Worm (Caenorhabditis elegans) whole organism, L2 larva: ENCODE data around the gene C31E10.11.
"Not testable (repeated sequence)": the region's sequence is repeated elsewhere in the genome, so short reads cannot be mapped to it uniquely, and the experiment has no call there.

Experiments used
- C34F6.9 ChIP-seq: fragments of 150-350 bp; optimal IDR thresholded peaks from 2 replicates; lab custom pipeline; 2014; ENCODE audit warnings: missing biosample characterization, missing genetic modification characterization
- F13H6.1 ChIP-seq: sonication (generic microtip); optimal IDR thresholded peaks from 2 replicates; lab custom pipeline; 2016; ENCODE audit warnings: missing genetic modification characterization, missing compliant biosample characterization
- R02D3.7 ChIP-seq: fragments of 150-350 bp; optimal IDR thresholded peaks from 2 replicates; lab custom pipeline; 2014; ENCODE audit warnings: missing biosample characterization, missing genetic modification characterization
- Y55F3AM.14 ChIP-seq: fragments of 200-800 bp; sonication (Bioruptor generic); optimal IDR thresholded peaks from 2 replicates; lab custom pipeline; 2018; ENCODE audit warnings: mild to moderate bottlenecking, missing genetic modification characterization, missing compliant biosample characterization
- ZK546.5 ChIP-seq: sonication (generic microtip); optimal IDR thresholded peaks from 2 replicates; lab custom pipeline; 2017; ENCODE audit warnings: missing biosample characterization, missing genetic modification characterization
- alr-1 ChIP-seq: fragments of 150-350 bp; optimal IDR thresholded peaks from 2 replicates; lab custom pipeline; 2014; ENCODE audit warnings: missing biosample characterization, missing genetic modification characterization
- aly-2 ChIP-seq: fragments of 150-350 bp; optimal IDR thresholded peaks from 2 replicates; lab custom pipeline; 2014; ENCODE audit warnings: missing biosample characterization, missing genetic modification characterization
- ama-1 ChIP-seq: fragments of 150-350 bp; optimal IDR thresholded peaks from 2 replicates; lab custom pipeline; 2018; ENCODE audit warnings: inconsistent platforms
- blmp-1 ChIP-seq: sonication (generic microtip); optimal IDR thresholded peaks from 2 replicates; lab custom pipeline; 2017; ENCODE audit warnings: missing genetic modification characterization, mild to moderate bottlenecking, missing compliant biosample characterization, antibody characterized with exemption, moderate library complexity; ENCODE audit not compliant: insufficient read depth
- ceh-16 ChIP-seq: fragments of 150-350 bp; optimal IDR thresholded peaks from 2 replicates; lab custom pipeline; 2014; ENCODE audit warnings: missing biosample characterization, missing genetic modification characterization
- ceh-82 ChIP-seq: fragments of 150-350 bp; optimal IDR thresholded peaks from 2 replicates; lab custom pipeline; 2014; ENCODE audit warnings: missing biosample characterization, missing genetic modification characterization
- crh-2 ChIP-seq: sonication (generic microtip); optimal IDR thresholded peaks from 2 replicates; lab custom pipeline; 2017; ENCODE audit warnings: missing biosample characterization, missing genetic modification characterization
- dmd-4 ChIP-seq: sonication (generic microtip); optimal IDR thresholded peaks from 2 replicates; lab custom pipeline; 2017; ENCODE audit warnings: missing biosample characterization, missing genetic modification characterization
- egl-27 ChIP-seq: sonication (generic microtip); optimal IDR thresholded peaks from 3 replicates; lab custom pipeline; 2017; ENCODE audit warnings: missing biosample characterization, missing genetic modification reagents, missing genetic modification characterization
- elt-1 ChIP-seq: fragments of 150-350 bp; optimal IDR thresholded peaks from 2 replicates; lab custom pipeline; 2014; ENCODE audit warnings: missing biosample characterization, missing genetic modification characterization
- elt-3 ChIP-seq: sonication (generic microtip); optimal IDR thresholded peaks from 2 replicates; lab custom pipeline; 2017; ENCODE audit warnings: missing biosample characterization, missing genetic modification characterization
- fos-1 ChIP-seq: fragments of 150-350 bp; optimal IDR thresholded peaks from 2 replicates; lab custom pipeline; 2014; ENCODE audit warnings: missing biosample characterization, missing genetic modification characterization
- gmeb-1 ChIP-seq: fragments of 150-350 bp; optimal IDR thresholded peaks from 2 replicates; lab custom pipeline; 2014; ENCODE audit warnings: missing biosample characterization, missing genetic modification characterization
- lin-11 ChIP-seq: fragments of 150-350 bp; sonication (generic microtip); optimal IDR thresholded peaks from 2 replicates; lab custom pipeline; 2014; ENCODE audit warnings: missing biosample characterization, missing genetic modification characterization, inconsistent platforms, mixed read lengths
- lin-13 ChIP-seq: fragments of 150-350 bp; optimal IDR thresholded peaks from 2 replicates; lab custom pipeline; 2014; ENCODE audit warnings: missing biosample characterization, missing genetic modification reagents, missing genetic modification characterization
- lin-39 ChIP-seq: fragments of 150-350 bp; optimal IDR thresholded peaks from 2 replicates; lab custom pipeline; 2014; ENCODE audit warnings: missing biosample characterization, missing genetic modification reagents, missing genetic modification characterization
- lsy-2 ChIP-seq, 2 experiments: fragments of 150-350 bp in 1 of 2; sonication (generic microtip) in 1 of 2; optimal IDR thresholded peaks; 2 replicates each; lab custom pipeline; 2014 to 2017; ENCODE audit warnings: missing biosample characterization in 2 of 2, missing genetic modification characterization in 2 of 2
- mab-5 ChIP-seq: fragments of 150-350 bp; optimal IDR thresholded peaks from 2 replicates; lab custom pipeline; 2014; ENCODE audit warnings: missing biosample characterization, missing genetic modification characterization
- mbf-1 ChIP-seq: sonication (generic microtip); optimal IDR thresholded peaks from 2 replicates; lab custom pipeline; 2017; ENCODE audit warnings: missing biosample characterization, missing genetic modification characterization
- mdl-1 ChIP-seq, 2 experiments: fragments of 150-350 bp in 1 of 2; sonication (generic microtip) in 1 of 2; optimal IDR thresholded peaks; 2 replicates each; lab custom pipeline; 2017; ENCODE audit warnings: missing biosample characterization in 2 of 2, missing genetic modification characterization in 2 of 2
- nhr-10 ChIP-seq: sonication (generic microtip); optimal IDR thresholded peaks from 2 replicates; lab custom pipeline; 2017; ENCODE audit warnings: missing biosample characterization, missing genetic modification characterization
- nhr-11 ChIP-seq: fragments of 150-350 bp; optimal IDR thresholded peaks from 2 replicates; lab custom pipeline; 2014; ENCODE audit warnings: missing biosample characterization, missing genetic modification characterization
- nhr-12 ChIP-seq: fragments of 150-350 bp; optimal IDR thresholded peaks from 2 replicates; lab custom pipeline; 2014; ENCODE audit warnings: missing biosample characterization, missing genetic modification characterization
- nhr-129 ChIP-seq: fragments of 150-350 bp; optimal IDR thresholded peaks from 2 replicates; lab custom pipeline; 2014; ENCODE audit warnings: missing biosample characterization, missing genetic modification characterization
- nhr-21 ChIP-seq: fragments of 150-350 bp; optimal IDR thresholded peaks from 2 replicates; lab custom pipeline; 2014; ENCODE audit warnings: missing biosample characterization, missing genetic modification characterization
- nhr-23 ChIP-seq: fragments of 150-350 bp; optimal IDR thresholded peaks from 2 replicates; lab custom pipeline; 2014; ENCODE audit warnings: missing biosample characterization, missing genetic modification reagents, missing genetic modification characterization
- nhr-237 ChIP-seq: fragments of 150-350 bp; optimal IDR thresholded peaks from 2 replicates; lab custom pipeline; 2014; ENCODE audit warnings: missing biosample characterization, missing genetic modification characterization
- nhr-25 ChIP-seq: fragments of 150-350 bp; sonication (generic microtip); optimal IDR thresholded peaks from 3 replicates; lab custom pipeline; 2014; ENCODE audit warnings: missing biosample characterization, missing genetic modification characterization
- nhr-6 ChIP-seq: fragments of 150-350 bp; optimal IDR thresholded peaks from 2 replicates; lab custom pipeline; 2014; ENCODE audit warnings: missing biosample characterization, missing genetic modification characterization
- nhr-77 ChIP-seq: fragments of 150-350 bp; optimal IDR thresholded peaks from 2 replicates; lab custom pipeline; 2014; ENCODE audit warnings: missing biosample characterization, missing genetic modification characterization
- sem-4 ChIP-seq: fragments of 150-350 bp; optimal IDR thresholded peaks from 2 replicates; lab custom pipeline; 2014; ENCODE audit warnings: missing biosample characterization, missing genetic modification reagents, missing genetic modification characterization
- skn-1 ChIP-seq: sonication (generic microtip); optimal IDR thresholded peaks from 2 replicates; lab custom pipeline; 2017; ENCODE audit warnings: missing biosample characterization, missing genetic modification characterization
- sma-3 ChIP-seq: sonication (generic microtip); optimal IDR thresholded peaks from 2 replicates; lab custom pipeline; 2016; ENCODE audit warnings: missing genetic modification reagents, missing genetic modification characterization, missing compliant biosample characterization
- sma-9 ChIP-seq, 2 experiments: fragments of 150-350 bp in 1 of 2; sonication (generic microtip) in 1 of 2; optimal IDR thresholded peaks; 2 replicates each; lab custom pipeline; 2014 to 2016; ENCODE audit warnings: missing genetic modification characterization in 2 of 2, mild to moderate bottlenecking in 1 of 2, missing biosample characterization in 1 of 2, missing compliant biosample characterization in 1 of 2, missing genetic modification reagents in 1 of 2, moderate library complexity in 1 of 2
- snpc-4 ChIP-seq: fragments of 150-350 bp; optimal IDR thresholded peaks from 2 replicates; lab custom pipeline; 2014; ENCODE audit warnings: missing biosample characterization, missing genetic modification characterization
- unc-39 ChIP-seq: fragments of 150-350 bp; optimal IDR thresholded peaks from 2 replicates; lab custom pipeline; 2014; ENCODE audit warnings: missing biosample characterization, missing genetic modification characterization
- unc-55 ChIP-seq: fragments of 150-350 bp; sonication (generic microtip); optimal IDR thresholded peaks from 3 replicates; lab custom pipeline; 2014; ENCODE audit warnings: missing biosample characterization, missing genetic modification reagents, missing genetic modification characterization
- unc-62 ChIP-seq: fragments of 150-350 bp; optimal IDR thresholded peaks from 2 replicates; lab custom pipeline; 2014; ENCODE audit warnings: missing biosample characterization, missing genetic modification reagents, missing genetic modification characterization
- zag-1 ChIP-seq: fragments of 150-350 bp; optimal IDR thresholded peaks from 2 replicates; lab custom pipeline; 2014; ENCODE audit warnings: missing biosample characterization, missing genetic modification characterization
- ztf-1 ChIP-seq: fragments of 200-800 bp; sonication (Bioruptor generic); conservative IDR thresholded peaks from 2 replicates; pipeline ENCODE4 v1.3.6; 2022; ENCODE audit warnings: missing genetic modification characterization, missing compliant biosample characterization
- ztf-11 ChIP-seq: sonication (generic microtip); optimal IDR thresholded peaks from 2 replicates; lab custom pipeline; 2017; ENCODE audit warnings: missing biosample characterization, missing genetic modification characterization
- ztf-4 ChIP-seq: fragments of 150-350 bp; optimal IDR thresholded peaks from 2 replicates; lab custom pipeline; 2014; ENCODE audit warnings: missing biosample characterization, missing genetic modification characterization

The C31E10.11 gene

ce11 chrX:13973769-13974168 is 16.8 kb downstream of the C31E10.11 start (continued):
- TF ChIP-seq ztf-11 (tag; lab: Kevin White, UChicago): no peak
- TF ChIP-seq nhr-237 (tag; lab: Kevin White, UChicago): no peak
- peak; percentile 57 for TF ChIP-seq C34F6.9 (tag; lab: Kevin White, UChicago)
- TF ChIP-seq unc-55 (GFP tag; lab: Kevin White, UChicago): peak; percentile 65
- no peak for TF ChIP-seq lin-13
- peak; percentile 16 for TF ChIP-seq fos-1 (tag; lab: Kevin White, UChicago)
- TF ChIP-seq ama-1 (lab: Kevin White, UChicago): no peak
- no peak for TF ChIP-seq mbf-1 (tag; lab: Kevin White, UChicago)
- no peak for TF ChIP-seq nhr-10
- TF ChIP-seq nhr-23 (tag; lab: Kevin White, UChicago): no peak
- peak; percentile 68 for TF ChIP-seq F13H6.1 (tag; lab: Kevin White, UChicago)
- no peak for TF ChIP-seq ZK546.5
- TF ChIP-seq sem-4 (tag; lab: Kevin White, UChicago): peak; percentile 19
- no peak for TF ChIP-seq aly-2 (tag; lab: Kevin White, UChicago)

DNA sequence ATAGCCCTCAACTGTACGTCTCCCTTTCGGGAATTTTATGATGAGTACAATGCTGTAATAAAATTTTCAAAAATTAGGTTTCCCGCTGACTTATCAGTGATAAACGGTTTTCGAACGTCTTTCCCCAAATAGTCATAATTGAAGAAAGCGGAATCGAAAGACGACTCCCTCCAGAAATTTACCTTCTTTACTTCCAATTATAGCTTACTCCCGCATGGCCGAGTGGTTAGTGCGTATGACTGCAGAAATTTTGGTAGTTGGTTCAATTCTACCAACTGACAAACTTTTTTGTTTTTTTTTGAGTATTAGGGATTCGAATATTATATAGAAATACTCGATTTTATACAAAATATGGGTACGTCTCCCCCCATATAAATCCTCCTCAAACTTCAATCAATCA is 17.5 kb downstream of the C31E10.11 start:
- peak; percentile 7 for TF ChIP-seq sma-9 (GFP tag; optimal IDR thresholded peaks at IDR 0.05; lab: Kevin White, UChicago)
- TF ChIP-seq sma-9 (tag; optimal IDR thresholded peaks at IDR 0.05; lab: Kevin White, UChicago): not testable (repeated sequence)

DNA sequence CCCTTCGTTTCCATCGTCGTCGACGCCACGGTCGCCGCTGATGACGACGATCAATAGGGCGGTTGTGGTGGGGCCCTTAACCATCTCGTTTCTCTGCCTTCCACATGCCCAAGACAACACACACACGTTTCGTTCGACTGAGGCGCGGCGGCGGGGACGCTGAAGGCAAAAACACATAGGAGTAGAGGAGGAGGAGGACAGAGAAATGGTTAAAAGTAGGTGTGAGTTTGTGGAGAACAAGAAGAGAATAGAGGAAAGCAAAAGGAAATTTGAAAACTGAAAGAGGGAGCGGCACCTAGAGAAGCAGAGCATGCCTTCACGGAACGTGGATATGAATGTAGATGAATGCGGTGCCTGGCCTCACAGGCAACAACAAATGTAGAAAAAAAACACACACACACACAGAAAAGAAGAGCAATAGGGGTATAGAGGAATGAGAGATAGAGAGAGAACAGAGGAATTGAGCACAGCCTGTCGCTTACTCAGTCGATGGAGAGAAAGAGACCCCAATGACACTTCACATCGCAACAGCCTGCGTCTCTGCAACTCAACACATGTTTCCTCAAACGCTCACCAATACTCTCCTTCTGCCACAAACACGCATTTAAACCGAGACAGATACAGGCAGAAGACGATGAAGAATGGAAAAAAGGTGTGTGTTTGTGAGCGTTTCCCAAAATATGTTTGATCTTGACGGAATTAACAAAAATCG is 21.2 kb downstream of the C31E10.11 start:
- TF ChIP-seq ztf-1 (GFP tag; lab: Robert Waterston, UW) (no peak), blmp-1 (tag; lab: Kevin White, UChicago) (peak; percentile 32), mdl-1 (tag; optimal IDR thresholded peaks at IDR 0.05; lab: Kevin White, UChicago) (peak; percentile 10 to 82), nhr-6 (tag; lab: Kevin White, UChicago) (peak; percentile 84), nhr-12 (no peak), skn-1 (tag; lab: Kevin White, UChicago) (peak; percentile 55), Y55F3AM.14 (GFP tag; lab: Kevin White, UChicago) (peak; percentile 75), nhr-25 (tag; lab: Kevin White, UChicago) (no peak), ceh-82 (no peak), sem-4 (tag; lab: Kevin White, UChicago) (peak; percentile 85), dmd-4 (tag; lab: Kevin White, UChicago) (no peak), aly-2 (tag; lab: Kevin White, UChicago) (no peak), lin-13 (peak; percentile 73), mbf-1 (tag; lab: Kevin White, UChicago) (no peak), alr-1 (no peak), lsy-2 (tag; optimal IDR thresholded peaks at IDR 0.05; lab: Kevin White, UChicago) (peak; percentile 27 to 82), sma-9 (GFP tag; optimal IDR thresholded peaks at IDR 0.05; lab: Kevin White, UChicago) (peak; percentile 86), sma-9 (tag; optimal IDR thresholded peaks at IDR 0.05; lab: Kevin White, UChicago) (no peak), nhr-129 (tag; lab: Kevin White, UChicago) (peak; percentile 94), nhr-23 (tag; lab: Kevin White, UChicago) (no peak), crh-2 (tag; lab: Kevin White, UChicago) (peak; percentile 88), gmeb-1 (tag; lab: Kevin White, UChicago) (peak; percentile 59), unc-62 (GFP tag; lab: Kevin White, UChicago) (no peak), nhr-237 (tag; lab: Kevin White, UChicago) (no peak), zag-1 (peak; percentile 76), ama-1 (lab: Kevin White, UChicago) (no peak), ZK546.5 (no peak), R02D3.7 (tag; lab: Kevin White, UChicago) (no peak), egl-27 (peak; percentile 78), nhr-11 (tag; lab: Kevin White, UChicago) (no peak), snpc-4 (tag; lab: Kevin White, UChicago) (peak; percentile 44), lin-11 (tag; lab: Kevin White, UChicago) (peak; percentile 49), mab-5 (no peak), nhr-10 (no peak), fos-1 (tag; lab: Kevin White, UChicago) (peak; percentile 88), elt-1 (no peak), nhr-21 (peak; percentile 54), sma-3 (GFP tag; lab: Kevin White, UChicago) (peak; percentile 29), elt-3 (no peak), nhr-77 (no peak), unc-55 (GFP tag; lab: Kevin White, UChicago) (peak; percentile 79), lin-39 (tag; lab: Kevin White, UChicago) (no peak), ztf-11 (tag; lab: Kevin White, UChicago) (no peak), unc-39 (tag; lab: Kevin White, UChicago) (peak; percentile 18), ceh-16 (tag; lab: Kevin White, UChicago) (no peak), ztf-4 (tag; lab: Kevin White, UChicago) (peak; percentile 59)
